Fruit fly (Drosophila melanogaster): ENCODE data around the gene Ipk2.
A peak's percentile ranks its signal among the peaks of the same experiment; 100 is the strongest.

Gene Ipk2

dm6 chr2L:524515-524920, 49.5 kb downstream of the Ipk2 start (continued):
- TF ChIP-seq CG18011 (GFP tag; optimal IDR thresholded peaks at IDR 0.05): peak; percentile 65

- no peak for TF ChIP-seq CG8478 (optimal IDR thresholded peaks at IDR 0.05)
- peak; percentile 21 for TF ChIP-seq CG8290 (GFP tag; optimal IDR thresholded peaks at IDR 0.05)
- TF ChIP-seq CG8290 (tag; optimal IDR thresholded peaks at IDR 0.05): peak in 1 of 2 experiments; percentile 80
- TF ChIP-seq gce (GFP tag; IDR thresholded peaks at IDR 0.05): no peak; the same call in 2 of the 3 replicates
- peak; percentile 92 for TF ChIP-seq CG34422 (GFP tag; IDR thresholded peaks at IDR 0.05)
- TF ChIP-seq CG6765 (GFP tag; optimal IDR thresholded peaks at IDR 0.05): peak; percentile 16
- TF ChIP-seq p53 (GFP tag; optimal IDR thresholded peaks at IDR 0.05): no peak
- TF ChIP-seq Hand (GFP tag; optimal IDR thresholded peaks at IDR 0.05): peak; percentile 19
- TF ChIP-seq pan (optimal IDR thresholded peaks at IDR 0.05): no peak
- peak in 1 of 2 experiments; percentile 24 for TF ChIP-seq pan (GFP tag; optimal IDR thresholded peaks at IDR 0.05 in 1 of 2, IDR thresholded peaks at IDR 0.05 in 1 of 2)
- TF ChIP-seq CG31441 (GFP tag; IDR thresholded peaks at IDR 0.05): no peak
- TF ChIP-seq z (GFP tag; IDR thresholded peaks at IDR 0.05): peak; percentile 57; the same call in 1 of the 3 replicates
- no peak for TF ChIP-seq ato (GFP tag; IDR thresholded peaks at IDR 0.05; ENCODE audit: partially characterized antibody)
- peak; percentile 40 for TF ChIP-seq ems (GFP tag; optimal IDR thresholded peaks at IDR 0.05)
- peak; percentile 40 for TF ChIP-seq Antp (GFP tag; optimal IDR thresholded peaks at IDR 0.05)
- no peak for TF ChIP-seq CG4707 (GFP tag; optimal IDR thresholded peaks at IDR 0.05)
- TF ChIP-seq CHES-1-like (GFP tag; optimal IDR thresholded peaks at IDR 0.05): peak; percentile 71
- peak; percentile 28 for TF ChIP-seq PHDP (tag; optimal IDR thresholded peaks at IDR 0.05)
- TF ChIP-seq tna (GFP tag; IDR thresholded peaks at IDR 0.05; ENCODE audit: partially characterized antibody): peak; percentile 70
- TF ChIP-seq HLH4C (GFP tag; IDR thresholded peaks at IDR 0.05; ENCODE audit: partially characterized antibody): peak; percentile 63; the same call in 2 of the 3 replicates
- peak; percentile 60; the same call in 1 of the 2 replicates for TF ChIP-seq sob (GFP tag; IDR thresholded peaks at IDR 0.05)
- no peak for TF ChIP-seq Dip3 (GFP tag; optimal IDR thresholded peaks at IDR 0.05)
- no peak for TF ChIP-seq zf30C (GFP tag; optimal IDR thresholded peaks at IDR 0.05)
- TF ChIP-seq Ets65A (GFP tag): no peak
- TF ChIP-seq Hmx (GFP tag; optimal IDR thresholded peaks at IDR 0.05): no peak
- TF ChIP-seq ftz-f1 (GFP tag; optimal IDR thresholded peaks at IDR 0.05): peak; percentile 57
- peak; percentile 15 for TF ChIP-seq stwl (tag; optimal IDR thresholded peaks at IDR 0.05)
- TF ChIP-seq maf-S (GFP tag; optimal IDR thresholded peaks at IDR 0.05): peak; percentile 9
- TF ChIP-seq Opbp (GFP tag; IDR thresholded peaks at IDR 0.05; ENCODE audit: partially characterized antibody): peak; percentile 72; the same call in 2 of the 3 replicates
- TF ChIP-seq CG32767 (GFP tag; IDR thresholded peaks at IDR 0.05): peak; percentile 61; the same call in 1 of the 2 replicates
- no peak for TF ChIP-seq CoRest (tag; optimal IDR thresholded peaks at IDR 0.05)
- TF ChIP-seq sisA (GFP tag; IDR thresholded peaks at IDR 0.05): no peak
- TF ChIP-seq CG13894 (tag; optimal IDR thresholded peaks at IDR 0.05): peak; percentile 90
- peak; percentile 98 for TF ChIP-seq CG12769 (tag; optimal IDR thresholded peaks at IDR 0.05)
- TF ChIP-seq Bteb2 (GFP tag; optimal IDR thresholded peaks at IDR 0.05): no peak
- peak; percentile 7 for TF ChIP-seq B-H2 (GFP tag; optimal IDR thresholded peaks at IDR 0.05)
- TF ChIP-seq CG31365 (tag; optimal IDR thresholded peaks at IDR 0.05): peak; percentile 0
- TF ChIP-seq Scr (GFP tag; IDR thresholded peaks at IDR 0.05; ENCODE audit: partially characterized antibody): peak; percentile 50
- TF ChIP-seq Drgx (GFP tag; IDR thresholded peaks at IDR 0.05): no peak
- TF ChIP-seq insv (GFP tag; optimal IDR thresholded peaks at IDR 0.05): peak in 1 of 2 experiments; percentile 86
- peak; percentile 61 for TF ChIP-seq HLHmδ (GFP tag; optimal IDR thresholded peaks at IDR 0.05)
- peak in 1 of 2 experiments; percentile 39 for TF ChIP-seq bsh (GFP tag; optimal IDR thresholded peaks at IDR 0.05)
- TF ChIP-seq NFAT (GFP tag; IDR thresholded peaks at IDR 0.05): no peak
- TF ChIP-seq scrt (GFP tag; optimal IDR thresholded peaks at IDR 0.05): peak; percentile 30
- TF ChIP-seq Bgb (GFP tag; IDR thresholded peaks at IDR 0.05; ENCODE audit: partially characterized antibody): peak; percentile 64
- TF ChIP-seq CG3065 (GFP tag; optimal IDR thresholded peaks at IDR 0.05): no peak
- peak; percentile 18 for TF ChIP-seq CG10979 (tag; optimal IDR thresholded peaks at IDR 0.05)
These were observed 50.8 kb downstream of the Ipk2 start for dm6 chr2L:523165-523835.

All from whole organism, embryonic.